Worm (Caenorhabditis elegans) whole organism, L1 larva: ENCODE results near the gene F49E12.7.

Experiments used
- blmp-1 ChIP-seq: fragments of 150-350 bp; optimal IDR thresholded peaks from 2 replicates; lab custom pipeline; 2014; ENCODE audit warnings: missing biosample characterization, missing genetic modification characterization
- dpl-1 ChIP-seq, 3 experiments: fragments of 150-350 bp in 2 of 3; sonication (generic microtip) in 1 of 3; optimal IDR thresholded peaks; 2 replicates each; lab custom pipeline; 2014 to 2017; ENCODE audit warnings: missing biosample characterization in 3 of 3, missing genetic modification characterization in 3 of 3, missing genetic modification reagents in 3 of 3
- egl-27 ChIP-seq, 2 experiments: fragments of 150-350 bp in 1 of 2; sonication (generic microtip); optimal IDR thresholded peaks; 3 replicates each; lab custom pipeline; 2017 to 2018; ENCODE audit warnings: missing biosample characterization in 2 of 2, missing genetic modification characterization in 2 of 2, missing genetic modification reagents in 2 of 2
- hpl-2 ChIP-seq: fragments of 150-350 bp; optimal IDR thresholded peaks from 2 replicates; lab custom pipeline; 2014; ENCODE audit warnings: missing biosample characterization, missing genetic modification reagents, missing genetic modification characterization
- lin-15B ChIP-seq: fragments of 150-350 bp; sonication (generic microtip); optimal IDR thresholded peaks from 3 replicates; lab custom pipeline; 2014; ENCODE audit warnings: missing biosample characterization, missing genetic modification characterization
- lir-3 ChIP-seq: sonication (generic microtip); optimal IDR thresholded peaks from 2 replicates; lab custom pipeline; 2016; ENCODE audit warnings: mild to moderate bottlenecking, missing genetic modification characterization, moderate library complexity, missing compliant biosample characterization; ENCODE audit not compliant: poor library complexity
- mdl-1 ChIP-seq, 2 experiments: fragments of 150-350 bp; optimal IDR thresholded peaks; 2 replicates each; lab custom pipeline; 2014 to 2017; ENCODE audit warnings: missing biosample characterization in 2 of 2, missing genetic modification characterization in 2 of 2, inconsistent platforms in 1 of 2
- nhr-11 ChIP-seq: fragments of 150-350 bp; optimal IDR thresholded peaks from 2 replicates; lab custom pipeline; 2014; ENCODE audit warnings: missing biosample characterization, missing genetic modification characterization
- nhr-20 ChIP-seq: sonication (generic microtip); optimal IDR thresholded peaks from 2 replicates; lab custom pipeline; 2016; ENCODE audit warnings: mild to moderate bottlenecking, missing genetic modification characterization, missing compliant biosample characterization
- nhr-237 ChIP-seq: fragments of 150-350 bp; optimal IDR thresholded peaks from 2 replicates; lab custom pipeline; 2014; ENCODE audit warnings: missing biosample characterization, missing genetic modification characterization
- pqm-1 ChIP-seq: sonication (generic microtip); optimal IDR thresholded peaks from 3 replicates; lab custom pipeline; 2017; ENCODE audit warnings: missing biosample characterization, missing genetic modification characterization
- unc-62 ChIP-seq: fragments of 150-350 bp; optimal IDR thresholded peaks from 2 replicates; lab custom pipeline; 2014; ENCODE audit warnings: missing biosample characterization, missing genetic modification reagents, missing genetic modification characterization
- vab-15 ChIP-seq: sonication (generic microtip); optimal IDR thresholded peaks from 2 replicates; lab custom pipeline; 2017; ENCODE audit warnings: missing genotype, mild to moderate bottlenecking, missing genetic modification characterization, missing compliant biosample characterization

DNA sequence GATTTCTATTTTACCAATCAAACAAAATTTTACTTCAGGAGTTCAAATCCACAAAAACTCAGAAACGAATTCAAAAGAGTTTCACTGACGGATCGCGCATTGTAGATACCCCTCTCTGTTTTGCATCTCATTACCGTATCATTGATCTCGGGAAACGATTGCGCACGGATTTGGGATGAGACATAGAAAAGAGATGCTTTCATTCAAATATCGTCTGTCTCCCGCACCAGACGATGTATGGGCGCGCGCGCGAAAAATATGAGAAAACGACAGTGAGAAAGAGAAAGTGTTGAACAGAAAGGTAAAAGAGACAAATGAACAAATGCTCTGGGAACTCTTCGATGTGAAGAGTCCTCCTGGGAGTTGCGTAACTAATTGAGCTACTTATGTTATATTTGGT is 15.1 kb upstream of the F49E12.7 start:
- TF ChIP-seq lin-15B (tag; lab: Kevin White, UChicago), result no peak
- TF ChIP-seq nhr-20 (tag; lab: Kevin White, UChicago), result no peak
- peak; percentile 92 for TF ChIP-seq blmp-1 (tag; lab: Kevin White, UChicago)
- TF ChIP-seq vab-15 (tag; lab: Kevin White, UChicago), result no peak
- no peak for TF ChIP-seq dpl-1 (GFP tag; optimal IDR thresholded peaks at IDR 0.05; lab: Kevin White, UChicago)
- TF ChIP-seq unc-62 (GFP tag; lab: Kevin White, UChicago), result no peak
- no peak for TF ChIP-seq nhr-11 (tag; lab: Kevin White, UChicago)
- TF ChIP-seq mdl-1 (tag; optimal IDR thresholded peaks at IDR 0.05; lab: Kevin White, UChicago), result no peak
- TF ChIP-seq egl-27 (tag; optimal IDR thresholded peaks at IDR 0.05; lab: Kevin White, UChicago), result no peak
- no peak for TF ChIP-seq hpl-2 (GFP tag; lab: Kevin White, UChicago)
- no peak for TF ChIP-seq lir-3 (tag; lab: Kevin White, UChicago)
- TF ChIP-seq nhr-237 (tag; lab: Kevin White, UChicago), result no peak
- TF ChIP-seq pqm-1, result no peak
